Fruit fly (Drosophila melanogaster) S2 (cell line): Measurements from ENCODE around the gene CG3288.

Source experiments
- CG8478 ChIP-seq: fragments of >200 bp; optimal IDR thresholded peaks from 2 replicates; lab custom pipeline; 2018
- CTCF ChIP-seq, 2 experiments: fragments of >200 bp; optimal IDR thresholded peaks; 2 replicates each; lab custom pipeline; 2018

DNA sequence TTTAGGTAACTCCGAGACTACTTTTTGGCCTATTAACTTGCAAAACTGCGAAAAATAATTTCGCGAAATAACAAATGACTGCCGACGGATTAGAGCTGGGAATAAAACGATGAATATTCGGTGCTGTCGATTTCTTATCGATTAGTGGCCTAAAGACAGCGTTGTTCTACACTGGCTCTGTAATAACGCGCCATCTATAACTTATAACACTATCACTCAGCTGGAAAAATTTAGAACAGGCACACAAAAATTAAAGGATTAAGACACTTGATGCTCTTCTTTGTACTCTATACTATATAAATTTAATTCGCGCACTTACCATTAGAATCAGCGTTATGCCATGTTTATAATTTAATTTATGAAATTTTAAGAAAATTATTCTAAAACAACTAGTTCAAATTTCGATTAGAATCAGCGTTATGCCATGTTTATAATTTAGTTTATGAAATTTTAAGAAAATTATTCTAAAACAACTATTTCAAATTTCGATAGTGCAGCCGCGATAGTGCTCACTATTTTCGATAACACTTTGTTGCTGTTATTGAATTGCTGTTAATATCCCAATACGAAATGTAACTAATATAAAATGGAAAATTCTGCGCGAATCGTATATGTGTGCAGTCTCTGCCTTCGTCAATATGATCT is 5.6 kb downstream of the CG3288 start, which contains the start of the genes CSN3 and CG11456:
- no peak for TF ChIP-seq CG8478 (lab: Kevin White, UChicago)
- peak; percentile 88 to 90 for TF ChIP-seq CTCF (optimal IDR thresholded peaks at IDR 0.05; lab: Kevin White, UChicago)
